Worm (Caenorhabditis elegans): Measurements from ENCODE around the gene Y38H6C.23.

Y38H6C.23 gene

ce11 chrV:20599795-20600194 lies 43.6 kb upstream of the Y38H6C.23 start, which contains the start of gene col-163:
col-163 (plus strand) TSS chrV:20600095.
- TF ChIP-seq lsy-2 (tag; optimal IDR thresholded peaks at IDR 0.05) (no peak), F13H6.1 (tag; optimal IDR thresholded peaks at IDR 0.05) (no peak), sma-3 (GFP tag; optimal IDR thresholded peaks at IDR 0.05) (no peak), nhr-237 (tag; optimal IDR thresholded peaks at IDR 0.05) (no peak), R02D3.7 (tag; optimal IDR thresholded peaks at IDR 0.05) (no peak), lin-13 (GFP tag; optimal IDR thresholded peaks at IDR 0.05) (no peak), unc-39 (tag; optimal IDR thresholded peaks at IDR 0.05) (no peak), elt-3 (tag; optimal IDR thresholded peaks at IDR 0.05) (no peak), snpc-4 (tag; optimal IDR thresholded peaks at IDR 0.05) (no peak), Y55F3AM.14 (GFP tag; optimal IDR thresholded peaks at IDR 0.05) (no peak)

ce11 chrV:20597076-20597475 lies 40.9 kb upstream of the Y38H6C.23 start, which contains the start of gene F46B3.1:
F46B3.1 (minus strand) TSS chrV:20597176.
- TF ChIP-seq nhr-21 (tag; optimal IDR thresholded peaks at IDR 0.05) (no peak), sma-9 (GFP tag; optimal IDR thresholded peaks at IDR 0.05) (no peak), sma-9 (tag; optimal IDR thresholded peaks at IDR 0.05) (no peak), unc-62 (GFP tag; optimal IDR thresholded peaks at IDR 0.05) (no peak), blmp-1 (tag; optimal IDR thresholded peaks at IDR 0.05; ENCODE audit: insufficient read depth) (no peak), ceh-82 (tag; optimal IDR thresholded peaks at IDR 0.05) (no peak), lin-13 (GFP tag; optimal IDR thresholded peaks at IDR 0.05) (no peak), lin-39 (tag; optimal IDR thresholded peaks at IDR 0.05) (no peak)

ce11 chrV:20595653-20596052 lies 39.5 kb upstream of the Y38H6C.23 start, which contains the start of gene F26F2.11:
F26F2.11 (minus strand) TSS chrV:20595753.
- TF ChIP-seq F13H6.1 (tag; optimal IDR thresholded peaks at IDR 0.05): no peak
- no peak for TF ChIP-seq unc-55 (GFP tag; optimal IDR thresholded peaks at IDR 0.05)
- TF ChIP-seq nhr-237 (tag; optimal IDR thresholded peaks at IDR 0.05): no peak
- TF ChIP-seq mab-5 (tag; optimal IDR thresholded peaks at IDR 0.05): no peak

ce11 chrV:20594746-20595145 lies 38.6 kb upstream of the Y38H6C.23 start, which contains the start of gene F26F2.10:
F26F2.10 (minus strand) TSS chrV:20594846.
- no peak for TF ChIP-seq nhr-77 (tag; optimal IDR thresholded peaks at IDR 0.05)
- TF ChIP-seq egl-27 (tag; optimal IDR thresholded peaks at IDR 0.05): no peak
- TF ChIP-seq Y55F3AM.14 (GFP tag; optimal IDR thresholded peaks at IDR 0.05): no peak
- TF ChIP-seq nhr-10 (tag; optimal IDR thresholded peaks at IDR 0.05): no peak
- no peak for TF ChIP-seq crh-2 (tag; optimal IDR thresholded peaks at IDR 0.05)
- no peak for TF ChIP-seq alr-1 (tag; optimal IDR thresholded peaks at IDR 0.05)
- no peak for TF ChIP-seq nhr-237 (tag; optimal IDR thresholded peaks at IDR 0.05)
- TF ChIP-seq F13H6.1 (tag; optimal IDR thresholded peaks at IDR 0.05): no peak
- no peak for TF ChIP-seq nhr-25 (tag; optimal IDR thresholded peaks at IDR 0.05)
- no peak for TF ChIP-seq nhr-11 (tag; optimal IDR thresholded peaks at IDR 0.05)
- TF ChIP-seq dmd-4 (tag; optimal IDR thresholded peaks at IDR 0.05): no peak
- no peak for TF ChIP-seq R02D3.7 (tag; optimal IDR thresholded peaks at IDR 0.05)
- TF ChIP-seq blmp-1 (tag; optimal IDR thresholded peaks at IDR 0.05; ENCODE audit: insufficient read depth): no peak
- TF ChIP-seq C34F6.9 (tag; optimal IDR thresholded peaks at IDR 0.05): no peak
- TF ChIP-seq unc-39 (tag; optimal IDR thresholded peaks at IDR 0.05): no peak
- TF ChIP-seq elt-1 (tag; optimal IDR thresholded peaks at IDR 0.05): no peak
- TF ChIP-seq unc-62 (GFP tag; optimal IDR thresholded peaks at IDR 0.05): no peak
- no peak for TF ChIP-seq nhr-23 (tag; optimal IDR thresholded peaks at IDR 0.05)
- no peak for TF ChIP-seq peb-1 (tag; optimal IDR thresholded peaks at IDR 0.05)

- TF ChIP-seq alr-1 (tag; optimal IDR thresholded peaks at IDR 0.05): no peak
- peak; percentile 85 for TF ChIP-seq lin-13 (GFP tag; optimal IDR thresholded peaks at IDR 0.05)
- no peak for TF ChIP-seq blmp-1 (tag; optimal IDR thresholded peaks at IDR 0.05; ENCODE audit: insufficient read depth)
- TF ChIP-seq nhr-237 (tag; optimal IDR thresholded peaks at IDR 0.05): no peak
- TF ChIP-seq nhr-129 (tag; optimal IDR thresholded peaks at IDR 0.05): no peak
- TF ChIP-seq mbf-1 (tag; optimal IDR thresholded peaks at IDR 0.05): no peak
- TF ChIP-seq nhr-10 (tag; optimal IDR thresholded peaks at IDR 0.05): no peak
- TF ChIP-seq unc-62 (GFP tag; optimal IDR thresholded peaks at IDR 0.05): no peak
- no peak for TF ChIP-seq nhr-6 (tag; optimal IDR thresholded peaks at IDR 0.05)
- TF ChIP-seq gmeb-1 (tag; optimal IDR thresholded peaks at IDR 0.05): peak; percentile 80
- peak; percentile 58 for TF ChIP-seq nhr-21 (tag; optimal IDR thresholded peaks at IDR 0.05)
- TF ChIP-seq ceh-82 (tag; optimal IDR thresholded peaks at IDR 0.05): no peak
- TF ChIP-seq ztf-4 (tag; optimal IDR thresholded peaks at IDR 0.05): peak; percentile 61
- peak; percentile 75 for TF ChIP-seq lin-11 (tag; optimal IDR thresholded peaks at IDR 0.05)
- TF ChIP-seq mdl-1 (tag; optimal IDR thresholded peaks at IDR 0.05): peak; percentile 30 to 45
- no peak for TF ChIP-seq ama-1 (optimal IDR thresholded peaks at IDR 0.05)
- TF ChIP-seq nhr-23 (tag; optimal IDR thresholded peaks at IDR 0.05): no peak
- no peak for TF ChIP-seq nhr-25 (tag; optimal IDR thresholded peaks at IDR 0.05)
- peak; percentile 29 for TF ChIP-seq dmd-4 (tag; optimal IDR thresholded peaks at IDR 0.05)
- TF ChIP-seq lin-39 (tag; optimal IDR thresholded peaks at IDR 0.05): no peak
- peak; percentile 21 for TF ChIP-seq R02D3.7 (tag; optimal IDR thresholded peaks at IDR 0.05)
- TF ChIP-seq nhr-77 (tag; optimal IDR thresholded peaks at IDR 0.05): no peak
- no peak for TF ChIP-seq ceh-16 (tag; optimal IDR thresholded peaks at IDR 0.05)
- peak; percentile 71 for TF ChIP-seq sem-4 (tag; optimal IDR thresholded peaks at IDR 0.05)
- TF ChIP-seq crh-2 (tag; optimal IDR thresholded peaks at IDR 0.05): peak; percentile 88
- peak; percentile 43 for TF ChIP-seq snpc-4 (tag; optimal IDR thresholded peaks at IDR 0.05)
- TF ChIP-seq mab-5 (tag; optimal IDR thresholded peaks at IDR 0.05): peak; percentile 61
- peak; percentile 21 for TF ChIP-seq egl-27 (tag; optimal IDR thresholded peaks at IDR 0.05)
- TF ChIP-seq ztf-11 (tag; optimal IDR thresholded peaks at IDR 0.05): no peak
- TF ChIP-seq Y55F3AM.14 (GFP tag; optimal IDR thresholded peaks at IDR 0.05): no peak
- TF ChIP-seq unc-55 (GFP tag; optimal IDR thresholded peaks at IDR 0.05): peak; percentile 75
Measured at ce11 chrV:20580511-20581040, 24.4 kb upstream of the Y38H6C.23 start, which contains the start of gene F26F2.7. F26F2.7 (plus strand) TSS chrV:20580990.
